Fruit fly (Drosophila melanogaster) whole organism, embryonic: ENCODE data around the gene heph.

Experiments used
- Bdp1 ChIP-seq: fragments of 200-800 bp; sonication (Bioruptor generic); optimal IDR thresholded peaks from 3 replicates; lab custom pipeline; 2016; ENCODE audit warnings: missing biosample characterization, missing genetic modification characterization
- CG10321 ChIP-seq: fragments of 200-800 bp; sonication (Bioruptor generic); IDR thresholded peaks from 2 replicates; pipeline ENCODE4 v1.3.6; 2022; ENCODE audit warnings: missing biosample characterization, missing genetic modification characterization
- CG12299 ChIP-seq: fragments of 200-800 bp; sonication (Bioruptor generic); optimal IDR thresholded peaks from 2 replicates; lab custom pipeline; 2018; ENCODE audit warnings: missing biosample characterization, mild to moderate bottlenecking, missing genetic modification characterization
- CG12744 ChIP-seq: fragments of 200-800 bp; sonication (Bioruptor generic); optimal IDR thresholded peaks from 2 replicates; lab custom pipeline; 2016; ENCODE audit warnings: missing biosample characterization, missing genetic modification characterization
- CG13424 ChIP-seq: fragments of 200-800 bp; sonication (Bioruptor generic); optimal IDR thresholded peaks from 2 replicates; lab custom pipeline; 2019; ENCODE audit warnings: missing biosample characterization, mild to moderate bottlenecking, missing genetic modification characterization, moderate library complexity
- CG13894 ChIP-seq: fragments of 200-800 bp; sonication (Bioruptor generic); optimal IDR thresholded peaks from 3 replicates; lab custom pipeline; 2018; ENCODE audit warnings: missing biosample characterization, mild to moderate bottlenecking, missing genetic modification characterization, moderate library complexity
- CG14965 ChIP-seq: fragments of 200-800 bp; sonication (Bioruptor generic); optimal IDR thresholded peaks from 2 replicates; lab custom pipeline; 2016; ENCODE audit warnings: missing biosample characterization, missing genetic modification characterization, borderline replicate concordance
- CG15696 ChIP-seq: fragments of 200-800 bp; sonication (Bioruptor generic); optimal IDR thresholded peaks from 2 replicates; lab custom pipeline; 2019; ENCODE audit warnings: missing biosample characterization, mild to moderate bottlenecking, missing genetic modification characterization, moderate library complexity
- CG1603 ChIP-seq: fragments of 200-800 bp; sonication (Bioruptor generic); optimal IDR thresholded peaks from 2 replicates; lab custom pipeline; 2019; ENCODE audit warnings: missing biosample characterization, mild to moderate bottlenecking, missing genetic modification characterization, moderate library complexity
- CG32532 ChIP-seq: fragments of 200-800 bp; sonication (Bioruptor generic); IDR thresholded peaks from 2 replicates; pipeline ENCODE4 v1.3.6; 2022; ENCODE audit warnings: missing biosample characterization, missing genetic modification characterization
- CG4820 ChIP-seq: fragments of 200-800 bp; sonication (Bioruptor generic); optimal IDR thresholded peaks from 3 replicates; lab custom pipeline; 2016; ENCODE audit warnings: missing biosample characterization, missing genetic modification characterization
- CG5245 ChIP-seq: fragments of 200-800 bp; sonication (Bioruptor generic); optimal IDR thresholded peaks from 3 replicates; lab custom pipeline; 2016; ENCODE audit warnings: missing biosample characterization, missing genetic modification characterization
- CG7928 ChIP-seq: fragments of 200-800 bp; sonication (Bioruptor generic); optimal IDR thresholded peaks from 2 replicates; lab custom pipeline; 2017; ENCODE audit warnings: missing biosample characterization, mild to moderate bottlenecking, missing genetic modification characterization
- CG8290 ChIP-seq, 3 experiments: fragments of 200-800 bp; sonication (Bioruptor generic); optimal IDR thresholded peaks; 2 replicates each; lab custom pipeline; 2016 to 2019; ENCODE audit warnings: missing biosample characterization in 3 of 3, missing genetic modification characterization in 3 of 3, mild to moderate bottlenecking in 2 of 3, moderate library complexity in 1 of 3
- CG8765 ChIP-seq: fragments of 200-800 bp; sonication (Bioruptor generic); IDR thresholded peaks from 2 replicates; pipeline ENCODE4 v1.3.6; 2022; ENCODE audit warnings: missing biosample characterization, missing genetic modification characterization
- Dll ChIP-seq: fragments of 200-800 bp; sonication (Bioruptor generic); IDR thresholded peaks from 4 replicates; pipeline ENCODE4 v1.3.6; 2022; ENCODE audit warnings: missing biosample characterization, missing genetic modification characterization; ENCODE audit not compliant: partially characterized antibody
- Doc2 ChIP-seq: fragments of 200-800 bp; sonication (Bioruptor generic); IDR thresholded peaks from 2 replicates; pipeline ENCODE4 v1.3.6; 2022; ENCODE audit warnings: missing biosample characterization, missing genetic modification characterization
- Dp ChIP-seq: fragments of 200-800 bp; sonication (Bioruptor generic); optimal IDR thresholded peaks from 2 replicates; lab custom pipeline; 2018; ENCODE audit warnings: missing biosample characterization, mild to moderate bottlenecking, missing genetic modification characterization, moderate library complexity
- GATAe ChIP-seq: fragments of 200-800 bp; sonication (Bioruptor generic); conservative IDR thresholded peaks from 2 replicates; pipeline ENCODE4 v1.3.6; 2022; ENCODE audit warnings: missing biosample characterization, missing genetic modification characterization
- HLHmδ ChIP-seq: fragments of 200-800 bp; sonication (Bioruptor generic); optimal IDR thresholded peaks from 2 replicates; lab custom pipeline; 2018; ENCODE audit warnings: missing biosample characterization, mild to moderate bottlenecking, missing genetic modification characterization, moderate library complexity
- Hr78 ChIP-seq, 2 experiments: fragments of 200-800 bp in 1 of 2; fragments of >200 bp in 1 of 2; sonication (Bioruptor generic) in 1 of 2; optimal IDR thresholded peaks; 2 replicates each; lab custom pipeline; 2017 to 2019; ENCODE audit warnings: missing biosample characterization in 2 of 2, missing genetic modification characterization in 2 of 2, mild to moderate bottlenecking in 1 of 2, moderate library complexity in 1 of 2
- Myb ChIP-seq: fragments of 200-800 bp; sonication (Bioruptor generic); optimal IDR thresholded peaks from 2 replicates; lab custom pipeline; 2016; ENCODE audit warnings: missing biosample characterization, missing genetic modification characterization
- NC2α ChIP-seq: fragments of 200-800 bp; sonication (Bioruptor generic); optimal IDR thresholded peaks from 2 replicates; lab custom pipeline; 2016; ENCODE audit warnings: missing biosample characterization, missing genetic modification characterization
- Nf-YC ChIP-seq: fragments of 200-800 bp; optimal IDR thresholded peaks from 3 replicates; lab custom pipeline; 2019; ENCODE audit warnings: missing biosample characterization, mild to moderate bottlenecking, missing genetic modification characterization, moderate library complexity
- Oli ChIP-seq: fragments of 200-800 bp; sonication (Bioruptor generic); optimal IDR thresholded peaks from 2 replicates; lab custom pipeline; 2018; ENCODE audit warnings: missing biosample characterization, mild to moderate bottlenecking, missing genetic modification characterization, moderate library complexity
- Sry-δ ChIP-seq: fragments of 200-800 bp; sonication (Bioruptor generic); optimal IDR thresholded peaks from 2 replicates; lab custom pipeline; 2016; ENCODE audit warnings: missing biosample characterization, missing genetic modification characterization
- Tbp ChIP-seq: fragments of >200 bp; optimal IDR thresholded peaks from 2 replicates; lab custom pipeline; 2018; ENCODE audit warnings: missing biosample characterization, missing genetic modification characterization
- ato ChIP-seq: fragments of 200-800 bp; sonication (Bioruptor generic); IDR thresholded peaks from 2 replicates; pipeline ENCODE4 v1.3.6; 2022; ENCODE audit warnings: missing biosample characterization, missing genetic modification characterization; ENCODE audit not compliant: partially characterized antibody
- bbx ChIP-seq: fragments of 200-800 bp; sonication (Bioruptor generic); IDR thresholded peaks from 2 replicates; pipeline ENCODE4 v1.3.6; 2022; ENCODE audit warnings: missing biosample characterization, missing genetic modification characterization; ENCODE audit not compliant: partially characterized antibody
- cg ChIP-seq: fragments of 200-800 bp; sonication (Bioruptor generic); optimal IDR thresholded peaks from 3 replicates; lab custom pipeline; 2019; ENCODE audit warnings: missing biosample characterization, mild to moderate bottlenecking, missing genetic modification characterization, moderate library complexity
- chn ChIP-seq: fragments of 200-800 bp; sonication (Bioruptor generic); optimal IDR thresholded peaks from 2 replicates; lab custom pipeline; 2016; ENCODE audit warnings: missing biosample characterization, missing genetic modification characterization
- croc ChIP-seq: fragments of 200-800 bp; sonication (Bioruptor generic); conservative IDR thresholded peaks from 3 replicates; pipeline ENCODE4 v1.3.6; 2022; ENCODE audit warnings: missing biosample characterization, missing genetic modification characterization
- dimm ChIP-seq: fragments of 200-800 bp; sonication (Bioruptor generic); IDR thresholded peaks from 2 replicates; pipeline ENCODE4 v1.3.6; 2022; ENCODE audit warnings: missing biosample characterization, missing genetic modification characterization
- emc ChIP-seq: fragments of 200-800 bp; sonication (Bioruptor generic); optimal IDR thresholded peaks from 2 replicates; lab custom pipeline; 2016; ENCODE audit warnings: missing biosample characterization, missing genetic modification characterization
- gsb-n ChIP-seq: fragments of 200-800 bp; sonication (Bioruptor generic); optimal IDR thresholded peaks from 3 replicates; lab custom pipeline; 2018; ENCODE audit warnings: missing biosample characterization, mild to moderate bottlenecking, missing genetic modification characterization
- jumu ChIP-seq: fragments of 200-800 bp; sonication (Bioruptor generic); optimal IDR thresholded peaks from 3 replicates; lab custom pipeline; 2016; ENCODE audit warnings: missing biosample characterization, missing genetic modification characterization
- nerfin-1 ChIP-seq: fragments of 200-800 bp; sonication (Bioruptor generic); optimal IDR thresholded peaks from 3 replicates; lab custom pipeline; 2019; ENCODE audit warnings: missing biosample characterization, mild to moderate bottlenecking, missing genetic modification characterization, moderate library complexity
- nerfin-2 ChIP-seq: fragments of 200-800 bp; sonication (Bioruptor generic); IDR thresholded peaks from 2 replicates; pipeline ENCODE4 v1.3.6; 2022; ENCODE audit warnings: missing biosample characterization, missing genetic modification characterization; ENCODE audit not compliant: partially characterized antibody
- nom ChIP-seq: fragments of 200-800 bp; sonication (Bioruptor generic); optimal IDR thresholded peaks from 2 replicates; lab custom pipeline; 2017; ENCODE audit warnings: missing biosample characterization, missing genetic modification characterization, mild to moderate bottlenecking, moderate library complexity, missing genetic modification reagents
- oc ChIP-seq: fragments of 200-800 bp; sonication (Bioruptor generic); optimal IDR thresholded peaks from 2 replicates; lab custom pipeline; 2018; ENCODE audit warnings: missing biosample characterization, mild to moderate bottlenecking, missing genetic modification characterization, moderate library complexity
- run ChIP-seq: fragments of 200-800 bp; sonication (Bioruptor generic); optimal IDR thresholded peaks from 3 replicates; lab custom pipeline; 2018; ENCODE audit warnings: missing biosample characterization, mild to moderate bottlenecking, missing genetic modification characterization
- sc ChIP-seq, 3 experiments: fragments of >200 bp in 2 of 3; fragments of 200-800 bp in 1 of 3; sonication (Bioruptor generic) in 1 of 3; optimal IDR thresholded peaks; 2 replicates in 2 of 3; 3 replicates in 1 of 3; lab custom pipeline; 2017; ENCODE audit warnings: mild to moderate bottlenecking in 1 of 3, missing biosample characterization in 1 of 3, missing genetic modification characterization in 1 of 3, missing genetic modification reagents in 1 of 3
- sens ChIP-seq: fragments of 200-800 bp; sonication (Bioruptor generic); peaks from one replicate; lab custom pipeline; 2016; ENCODE audit warnings: missing biosample characterization, missing genetic modification characterization
- sim ChIP-seq: fragments of 200-800 bp; sonication (Bioruptor generic); IDR thresholded peaks from 2 replicates; pipeline ENCODE4 v1.3.6; 2022; ENCODE audit warnings: missing biosample characterization, missing genetic modification characterization
- sisA ChIP-seq: fragments of 200-800 bp; sonication (Bioruptor generic); IDR thresholded peaks from 2 replicates; pipeline ENCODE4 v1.3.6; 2022; ENCODE audit warnings: missing biosample characterization, missing genetic modification characterization
- slou ChIP-seq: fragments of 200-800 bp; sonication (Bioruptor generic); optimal IDR thresholded peaks from 3 replicates; lab custom pipeline; 2016; ENCODE audit warnings: missing biosample characterization, missing genetic modification characterization
- tgo ChIP-seq: fragments of 200-800 bp; sonication (Bioruptor generic); IDR thresholded peaks from 3 replicates; pipeline ENCODE4 v1.3.6; 2022; ENCODE audit warnings: missing biosample characterization, missing genetic modification characterization
- trem ChIP-seq: fragments of 200-800 bp; optimal IDR thresholded peaks from 3 replicates; lab custom pipeline; 2019; ENCODE audit warnings: missing biosample characterization, mild to moderate bottlenecking, missing genetic modification characterization, moderate library complexity
- tx ChIP-seq: fragments of 200-800 bp; sonication (Bioruptor generic); optimal IDR thresholded peaks from 2 replicates; lab custom pipeline; 2016; ENCODE audit warnings: missing biosample characterization, missing genetic modification characterization

Gene heph

DNA sequence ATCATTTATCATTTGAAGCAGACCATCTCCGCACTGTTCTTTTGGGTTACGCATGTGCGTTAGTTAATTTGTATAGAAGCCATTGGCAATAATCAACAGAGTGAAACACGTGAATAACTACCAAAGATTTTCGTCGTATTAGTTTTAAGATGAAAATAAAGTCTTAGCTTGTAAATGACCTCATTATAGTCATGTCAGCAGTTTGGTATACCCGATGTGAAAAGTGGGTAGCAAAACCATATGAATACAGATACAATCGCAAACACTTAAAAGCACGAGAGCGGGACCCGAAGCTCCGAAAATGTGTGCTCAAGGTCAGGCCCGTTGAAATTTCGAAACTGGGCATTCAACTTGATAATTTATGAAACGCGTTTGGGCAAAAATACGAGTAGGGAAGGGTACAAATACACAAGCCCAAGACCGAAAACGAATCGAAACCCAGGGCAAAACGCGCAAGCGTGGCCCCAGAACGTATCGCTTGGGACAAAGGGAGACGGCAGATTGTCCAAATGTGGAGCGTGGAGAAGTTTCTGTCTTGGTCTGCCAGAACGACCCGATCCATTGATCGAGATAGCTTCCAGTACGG is 37.7 kb downstream of the heph start, which contains the start of gene CG2003 (continued):
- TF ChIP-seq GATAe (0 out of 2 replicates have a peak, but pooled peaks have one; percentile 32), sim (GFP tag; lab: Robert Waterston, UW) (0 out of 2 replicates have a peak, but pooled peaks have one; percentile 18), tgo (GFP tag; lab: Robert Waterston, UW) (peak; percentile 76), Myb (GFP tag; lab: Kevin White, UChicago) (peak; percentile 51), Hr78 (GFP tag; optimal IDR thresholded peaks at IDR 0.05; lab: Kevin White, UChicago) (peak in 1 of 2 experiments; percentile 25), sens (GFP tag; lab: Kevin White, UChicago) (peak; percentile 82), CG12744 (GFP tag; lab: Kevin White, UChicago) (no peak), trem (tag; lab: Kevin White, UChicago) (no peak), CG7928 (no peak), CG10321 (GFP tag; lab: Robert Waterston, UW) (no peak), NC2α (GFP tag; lab: Kevin White, UChicago) (no peak), Oli (peak; percentile 76), CG4820 (peak; percentile 25), run (no peak), croc (GFP tag; lab: Robert Waterston, UW) (no peak; the same call in 2 of the 3 replicates), Sry-δ (GFP tag; lab: Kevin White, UChicago) (no peak), nerfin-2 (GFP tag; lab: Robert Waterston, UW) (no peak), Bdp1 (GFP tag; lab: Kevin White, UChicago) (no peak), CG5245 (GFP tag; lab: Kevin White, UChicago) (no peak), ato (GFP tag; lab: Robert Waterston, UW) (no peak), Doc2 (0 out of 2 replicates have a peak, but pooled peaks have one; percentile 27), jumu (peak; percentile 56), bbx (no peak), emc (GFP tag; lab: Kevin White, UChicago) (peak; percentile 50), HLHmδ (GFP tag; lab: Kevin White, UChicago) (no peak), Dll (GFP tag; lab: Robert Waterston, UW) (no peak), Dp (no peak), gsb-n (tag; lab: Kevin White, UChicago) (no peak), dimm (GFP tag; lab: Robert Waterston, UW) (no peak), CG13424 (tag; lab: Kevin White, UChicago) (peak; percentile 54), cg (GFP tag; lab: Kevin White, UChicago) (peak; percentile 10), tx (GFP tag; lab: Kevin White, UChicago) (peak; percentile 36), chn (GFP tag; lab: Kevin White, UChicago) (peak; percentile 12), oc (tag; lab: Kevin White, UChicago) (peak; percentile 34), nerfin-1 (no peak), CG8765 (GFP tag; lab: Robert Waterston, UW) (no peak), slou (GFP tag; lab: Kevin White, UChicago) (no peak), sisA (no peak), nom (GFP tag; lab: Kevin White, UChicago) (peak; percentile 27), Nf-YC (no peak), sc (optimal IDR thresholded peaks at IDR 0.05; lab: Kevin White, UChicago) (no peak), sc (GFP tag; optimal IDR thresholded peaks at IDR 0.05; lab: Kevin White, UChicago) (no peak), CG14965 (GFP tag; lab: Kevin White, UChicago) (no peak), CG32532 (GFP tag; lab: Robert Waterston, UW) (peak; percentile 86), CG13894 (peak; percentile 89), CG8290 (GFP tag; optimal IDR thresholded peaks at IDR 0.05; lab: Kevin White, UChicago) (no peak), CG8290 (tag; optimal IDR thresholded peaks at IDR 0.05; lab: Kevin White, UChicago) (peak in 1 of 2 experiments; percentile 88), CG12299 (tag; lab: Kevin White, UChicago) (peak; percentile 21), CG15696 (tag; lab: Kevin White, UChicago) (no peak), CG1603 (tag; lab: Kevin White, UChicago) (peak; percentile 74), Tbp (GFP tag; lab: Kevin White, UChicago) (no peak)
